Worm (Caenorhabditis elegans): ENCODE results near the gene R09A8.5.

The R09A8.5 gene

ce11 chrX:12659814-12660213, 19.5 kb upstream of the R09A8.5 start, which contains the start of gene C02B4.3:
Gene C02B4.3 (minus strand): TSS chrX:12659847.
- no peak for TF ChIP-seq snpc-4 (tag; optimal IDR thresholded peaks at IDR 0.05)
- no peak for TF ChIP-seq sptf-1 (tag; optimal IDR thresholded peaks at IDR 0.05)
- no peak for TF ChIP-seq mab-5 (tag; optimal IDR thresholded peaks at IDR 0.05)
- no peak for TF ChIP-seq ceh-83 (GFP tag; optimal IDR thresholded peaks at IDR 0.05)
- peak; percentile 94 for TF ChIP-seq zip-8 (tag; optimal IDR thresholded peaks at IDR 0.05)
- TF ChIP-seq mep-1 (tag; optimal IDR thresholded peaks at IDR 0.05) = no peak
- no peak for TF ChIP-seq nhr-12 (tag; optimal IDR thresholded peaks at IDR 0.05)
- no peak for TF ChIP-seq ceh-43 (GFP tag; optimal IDR thresholded peaks at IDR 0.05)

- TF ChIP-seq blmp-1 (tag; optimal IDR thresholded peaks at IDR 0.05) = peak; percentile 79
- TF ChIP-seq cnd-1 (tag; optimal IDR thresholded peaks at IDR 0.05) = no peak
- TF ChIP-seq lin-32 (GFP tag; optimal IDR thresholded peaks at IDR 0.05) = no peak
- no peak for TF ChIP-seq pha-4 (tag; optimal IDR thresholded peaks at IDR 0.05)
- no peak for TF ChIP-seq nhr-237 (tag; optimal IDR thresholded peaks at IDR 0.05)
- peak; percentile 26 for TF ChIP-seq ham-2 (GFP tag; optimal IDR thresholded peaks at IDR 0.05)
Observed at ce11 chrX:12656420-12657033, 16.2 kb upstream of the R09A8.5 start.

- no peak for TF ChIP-seq sptf-1 (tag; optimal IDR thresholded peaks at IDR 0.05)
- no peak for TF ChIP-seq ceh-39 (tag; optimal IDR thresholded peaks at IDR 0.05)
- TF ChIP-seq mls-2 (tag; optimal IDR thresholded peaks at IDR 0.05) = no peak
- no peak for TF ChIP-seq nhr-2 (tag; optimal IDR thresholded peaks at IDR 0.05)
- no peak for TF ChIP-seq ham-2 (GFP tag; optimal IDR thresholded peaks at IDR 0.05)
- TF ChIP-seq hlh-1 (tag; optimal IDR thresholded peaks at IDR 0.05) = no peak
- TF ChIP-seq flh-1 (GFP tag; optimal IDR thresholded peaks at IDR 0.05) = no peak
- no peak for TF ChIP-seq lsy-2 (tag; optimal IDR thresholded peaks at IDR 0.05)
- TF ChIP-seq elt-1 (tag; optimal IDR thresholded peaks at IDR 0.05; ENCODE audit: borderline replicate concordance, insufficient read depth) = no peak
Observed at ce11 chrX:12655339-12655875, 15.0 kb upstream of the R09A8.5 start.

- no peak for TF ChIP-seq nhr-2 (tag; optimal IDR thresholded peaks at IDR 0.05)
- no peak for TF ChIP-seq nhr-12 (tag; optimal IDR thresholded peaks at IDR 0.05)
- no peak for TF ChIP-seq ceh-43 (GFP tag; optimal IDR thresholded peaks at IDR 0.05)
- TF ChIP-seq ztf-11 (tag; optimal IDR thresholded peaks at IDR 0.05) = no peak
- no peak for TF ChIP-seq cnd-1 (tag; optimal IDR thresholded peaks at IDR 0.05)
- no peak for TF ChIP-seq ham-2 (GFP tag; optimal IDR thresholded peaks at IDR 0.05)
- TF ChIP-seq nhr-237 (tag; optimal IDR thresholded peaks at IDR 0.05) = no peak
- TF ChIP-seq drap-1 (GFP tag; optimal IDR thresholded peaks at IDR 0.05) = no peak
- TF ChIP-seq hlh-1 (tag; optimal IDR thresholded peaks at IDR 0.05) = no peak
- no peak for TF ChIP-seq lin-32 (GFP tag; optimal IDR thresholded peaks at IDR 0.05)
- no peak for TF ChIP-seq unc-62 (GFP tag; optimal IDR thresholded peaks at IDR 0.05)
- TF ChIP-seq lsy-2 (tag; optimal IDR thresholded peaks at IDR 0.05) = no peak
- no peak for TF ChIP-seq sptf-1 (tag; optimal IDR thresholded peaks at IDR 0.05)
Observed at ce11 chrX:12646546-12647167, 6.3 kb upstream of the R09A8.5 start, which contains the start of gene zmp-5. Gene zmp-5 (plus strand): TSS chrX:12647117.

ce11 chrX:12645846-12646245, 5.5 kb upstream of the R09A8.5 start:
- no peak for TF ChIP-seq nhr-2 (tag; optimal IDR thresholded peaks at IDR 0.05)

ce11 chrX:12642952-12643351, 2.6 kb upstream of the R09A8.5 start:
- no peak for TF ChIP-seq snpc-4 (tag; optimal IDR thresholded peaks at IDR 0.05)
- no peak for TF ChIP-seq flh-1 (GFP tag; optimal IDR thresholded peaks at IDR 0.05)
- TF ChIP-seq cnd-1 (tag; optimal IDR thresholded peaks at IDR 0.05) = no peak
- no peak for TF ChIP-seq lsy-2 (tag; optimal IDR thresholded peaks at IDR 0.05)
- no peak for TF ChIP-seq nhr-28 (tag; optimal IDR thresholded peaks at IDR 0.05)
- no peak for TF ChIP-seq ztf-11 (tag; optimal IDR thresholded peaks at IDR 0.05)
- TF ChIP-seq elt-1 (tag; optimal IDR thresholded peaks at IDR 0.05; ENCODE audit: borderline replicate concordance, insufficient read depth) = no peak
- TF ChIP-seq lin-32 (GFP tag; optimal IDR thresholded peaks at IDR 0.05) = no peak
- no peak for TF ChIP-seq unc-120 (tag; optimal IDR thresholded peaks at IDR 0.05; ENCODE audit: poor library complexity, severe bottlenecking)
- no peak for TF ChIP-seq ces-1 (GFP tag; optimal IDR thresholded peaks at IDR 0.05)
- no peak for TF ChIP-seq nhr-2 (tag; optimal IDR thresholded peaks at IDR 0.05)
- no peak for TF ChIP-seq drap-1 (GFP tag; optimal IDR thresholded peaks at IDR 0.05)
- TF ChIP-seq sptf-1 (tag; optimal IDR thresholded peaks at IDR 0.05) = no peak
- no peak for TF ChIP-seq mls-2 (tag; optimal IDR thresholded peaks at IDR 0.05)
- no peak for TF ChIP-seq blmp-1 (tag; optimal IDR thresholded peaks at IDR 0.05)
- TF ChIP-seq hlh-1 (tag; optimal IDR thresholded peaks at IDR 0.05) = no peak
- TF ChIP-seq ham-2 (GFP tag; optimal IDR thresholded peaks at IDR 0.05) = no peak
- TF ChIP-seq zip-8 (tag; optimal IDR thresholded peaks at IDR 0.05) = no peak
- no peak for TF ChIP-seq nhr-237 (tag; optimal IDR thresholded peaks at IDR 0.05)
- TF ChIP-seq ceh-43 (GFP tag; optimal IDR thresholded peaks at IDR 0.05) = no peak
